Worm (Caenorhabditis elegans): ENCODE measurements around the gene srbc-37.
A peak's percentile ranks its signal among the peaks of the same experiment; 100 is the strongest.

DNA sequence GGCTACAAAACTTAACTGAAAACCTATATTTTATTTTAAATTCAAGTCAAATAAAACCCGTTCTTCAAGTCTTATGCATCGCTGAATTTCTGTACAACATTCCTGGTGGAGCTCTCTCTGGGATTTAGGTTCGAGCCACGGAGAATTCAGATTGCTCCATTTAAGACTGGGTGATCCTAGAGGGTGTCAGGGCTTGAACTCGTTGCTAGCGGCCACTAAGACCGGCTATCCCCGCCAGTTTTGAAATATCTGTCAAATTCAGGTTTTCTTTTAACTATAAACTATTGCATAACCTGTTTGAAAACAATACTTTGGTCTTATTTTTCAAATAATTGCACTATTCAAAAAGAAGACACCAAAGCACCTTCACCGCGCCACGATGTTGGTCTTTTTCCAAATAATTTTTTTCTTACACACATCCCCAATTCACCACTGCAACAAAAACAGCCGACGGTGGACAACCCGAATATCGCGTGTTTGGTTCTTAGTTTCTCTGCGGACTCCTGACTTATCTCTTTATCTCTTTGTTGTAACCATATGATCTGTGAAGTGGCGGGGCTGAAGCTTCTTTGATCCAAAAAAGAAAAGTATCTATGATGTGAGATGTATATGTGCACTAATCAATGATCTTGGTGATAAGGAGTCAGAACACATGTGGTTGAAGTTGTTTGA lies 26.6 kb downstream of the srbc-37 start:
- TF ChIP-seq F55B11.4 (tag; optimal IDR thresholded peaks at IDR 0.05; ENCODE audit: borderline replicate concordance, insufficient read depth) (no peak), dpl-1 (GFP tag; optimal IDR thresholded peaks at IDR 0.05) (no peak), T26A5.8 (tag; optimal IDR thresholded peaks at IDR 0.05) (no peak), sdz-38 (tag; optimal IDR thresholded peaks at IDR 0.05) (no peak), hrde-1 (tag; optimal IDR thresholded peaks at IDR 0.05; ENCODE audit: borderline replicate concordance) (no peak), F37B4.10 (GFP tag; IDR thresholded peaks at IDR 0.05) (no peak), attf-6 (GFP tag; IDR thresholded peaks at IDR 0.05) (no peak), F49E8.2 (tag; optimal IDR thresholded peaks at IDR 0.05; ENCODE audit: insufficient read depth) (no peak), let-607 (tag; optimal IDR thresholded peaks at IDR 0.05) (peak in 1 of 2 experiments; percentile 18), snpc-4 (GFP tag; optimal IDR thresholded peaks at IDR 0.05) (no peak), snpc-4 (tag; optimal IDR thresholded peaks at IDR 0.05) (no peak), nfya-1 (tag; optimal IDR thresholded peaks at IDR 0.05; ENCODE audit: borderline replicate concordance, insufficient read depth) (no peak), C06A6.2 (GFP tag; conservative IDR thresholded peaks at IDR 0.05) (no peak)
